Fruit fly (Drosophila melanogaster): ENCODE measurements around the gene Prx6a.

Prx6a gene

DNA sequence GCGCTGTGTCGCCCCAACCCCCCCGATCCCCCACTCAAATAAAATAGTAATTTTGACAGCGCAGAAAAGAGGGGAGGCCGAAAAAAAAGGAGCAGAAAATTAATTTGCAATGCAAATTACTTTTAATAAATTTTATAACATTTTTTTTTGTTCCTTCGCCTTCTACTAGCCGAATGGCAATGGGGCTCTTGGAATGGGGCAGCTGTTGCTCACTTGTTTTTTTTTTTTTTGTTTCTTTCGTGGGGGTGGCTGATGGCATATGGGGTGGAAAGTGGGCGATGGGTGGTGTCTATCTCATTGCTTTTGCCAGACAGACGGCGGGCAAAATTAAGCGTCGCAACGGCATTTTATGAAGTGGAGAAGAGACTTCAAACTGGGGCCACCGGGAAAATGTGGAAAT is 42.6 kb upstream of the Prx6a start:
- TF ChIP-seq sqz (GFP tag; optimal IDR thresholded peaks at IDR 0.05) (peak; percentile 23), CG7271 (tag; optimal IDR thresholded peaks at IDR 0.05) (no peak), CG11247 (GFP tag; IDR thresholded peaks at IDR 0.05) (no peak), abd-A (tag; optimal IDR thresholded peaks at IDR 0.05) (peak; percentile 66), scrt (GFP tag; optimal IDR thresholded peaks at IDR 0.05) (peak; percentile 87), gt (GFP tag; IDR thresholded peaks at IDR 0.05) (no peak), shn (GFP tag; optimal IDR thresholded peaks at IDR 0.05) (no peak), en (GFP tag; optimal IDR thresholded peaks at IDR 0.05) (no peak), Rfx (GFP tag; IDR thresholded peaks at IDR 0.05) (0 out of 2 replicates have a peak, but pooled peaks have one; percentile 11)

DNA sequence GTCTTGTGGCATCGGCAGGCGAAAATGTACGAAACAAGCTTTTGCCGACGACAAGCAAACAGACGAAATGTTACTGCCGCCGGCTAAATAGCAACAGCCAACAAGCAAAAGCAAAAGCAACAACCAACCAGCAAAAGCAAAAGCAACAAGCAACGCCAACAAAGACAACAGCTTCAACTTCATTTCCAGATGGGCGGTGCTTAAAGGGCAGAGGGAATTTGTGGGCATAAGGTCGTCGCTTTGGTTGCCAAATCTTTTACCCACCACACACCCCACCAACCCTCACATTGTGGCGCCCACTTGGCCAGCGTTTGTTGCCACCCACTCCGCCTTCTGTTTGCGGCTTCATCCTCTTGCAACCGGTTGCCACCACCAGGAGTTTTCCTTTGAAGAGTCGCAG is 32.9 kb upstream of the Prx6a start:
- peak; percentile 61 for TF ChIP-seq abd-A (tag; optimal IDR thresholded peaks at IDR 0.05)
- no peak for TF ChIP-seq cwo (GFP tag; optimal IDR thresholded peaks at IDR 0.05)
- no peak for TF ChIP-seq Dll (GFP tag; IDR thresholded peaks at IDR 0.05; ENCODE audit: partially characterized antibody)
- peak; percentile 7 for TF ChIP-seq CG18599 (GFP tag; optimal IDR thresholded peaks at IDR 0.05)
- TF ChIP-seq Deaf1 (tag; optimal IDR thresholded peaks at IDR 0.05), result peak; percentile 44
- TF ChIP-seq zf30C (GFP tag; optimal IDR thresholded peaks at IDR 0.05), result no peak
- no peak for TF ChIP-seq CG12104 (GFP tag; optimal IDR thresholded peaks at IDR 0.05)
- TF ChIP-seq chinmo (GFP tag; IDR thresholded peaks at IDR 0.05; ENCODE audit: partially characterized antibody), result 0 out of 4 replicates have a peak, but pooled peaks have one; percentile 37
- no peak for TF ChIP-seq NK7.1 (GFP tag; optimal IDR thresholded peaks at IDR 0.05)
- no peak for TF ChIP-seq tup (GFP tag; optimal IDR thresholded peaks at IDR 0.05)
- TF ChIP-seq CG2202 (tag; optimal IDR thresholded peaks at IDR 0.05), result no peak
- TF ChIP-seq H15 (GFP tag; IDR thresholded peaks at IDR 0.05), result 0 out of 3 replicates have a peak, but pooled peaks have one; percentile 29
- peak in 1 of 2 experiments; percentile 1 for TF ChIP-seq Hr51 (GFP tag; optimal IDR thresholded peaks at IDR 0.05)
- TF ChIP-seq croc (GFP tag; conservative IDR thresholded peaks at IDR 0.05), result no peak
- peak; percentile 76 for TF ChIP-seq scrt (GFP tag; optimal IDR thresholded peaks at IDR 0.05)
- no peak for TF ChIP-seq caup (GFP tag; optimal IDR thresholded peaks at IDR 0.05; ENCODE audit: severe bottlenecking)
- no peak for TF ChIP-seq ro (GFP tag; IDR thresholded peaks at IDR 0.05)
- TF ChIP-seq CG13123 (GFP tag; optimal IDR thresholded peaks at IDR 0.05), result no peak
- no peak for TF ChIP-seq CG14667 (GFP tag; IDR thresholded peaks at IDR 0.05)
- peak; percentile 68 for TF ChIP-seq crol (GFP tag; IDR thresholded peaks at IDR 0.05)
- TF ChIP-seq nom (GFP tag; optimal IDR thresholded peaks at IDR 0.05), result no peak
- no peak for TF ChIP-seq MTF-1 (GFP tag; optimal IDR thresholded peaks at IDR 0.05; ENCODE audit: borderline replicate concordance)
- TF ChIP-seq knrl (GFP tag; IDR thresholded peaks at IDR 0.05; ENCODE audit: partially characterized antibody), result no peak

DNA sequence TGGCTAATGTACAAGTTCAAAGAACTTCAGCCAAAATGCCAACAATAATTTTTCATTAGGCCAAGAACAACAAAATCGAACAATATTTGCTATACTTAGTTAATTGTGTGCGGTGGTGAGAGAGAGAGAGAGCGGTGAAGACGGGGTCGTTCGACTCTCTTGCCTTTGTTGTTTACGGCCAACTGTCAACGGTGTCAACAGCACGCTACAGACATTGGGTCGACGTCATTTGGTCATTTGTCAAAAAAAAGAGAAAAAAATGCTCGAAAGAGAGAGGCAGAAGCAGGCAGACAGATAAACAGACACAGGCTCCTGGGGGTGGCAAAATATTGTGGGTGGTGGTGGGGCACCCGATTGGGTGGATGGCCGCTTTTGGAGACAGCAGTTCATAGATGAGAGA is 31.5 kb upstream of the Prx6a start:
- TF ChIP-seq seq (GFP tag; IDR thresholded peaks at IDR 0.05) (peak; percentile 21; the same call in 1 of the 2 replicates), nom (GFP tag; optimal IDR thresholded peaks at IDR 0.05) (no peak), HLHmδ (GFP tag; optimal IDR thresholded peaks at IDR 0.05) (peak; percentile 44), MTF-1 (GFP tag; optimal IDR thresholded peaks at IDR 0.05; ENCODE audit: borderline replicate concordance) (peak; percentile 22), dysf (GFP tag; IDR thresholded peaks at IDR 0.05) (0 out of 3 replicates have a peak, but pooled peaks have one; percentile 15), CG13296 (GFP tag; optimal IDR thresholded peaks at IDR 0.05) (peak; percentile 2), CG12071 (GFP tag; optimal IDR thresholded peaks at IDR 0.05) (peak; percentile 27), pan (optimal IDR thresholded peaks at IDR 0.05) (no peak), pan (GFP tag; optimal IDR thresholded peaks at IDR 0.05 in 1 of 2, IDR thresholded peaks at IDR 0.05 in 1 of 2) (peak in 1 of 2 experiments; percentile 16), CG18599 (GFP tag; optimal IDR thresholded peaks at IDR 0.05) (peak; percentile 4), Hmr (GFP tag; optimal IDR thresholded peaks at IDR 0.05) (peak; percentile 8), HLH54F (GFP tag; optimal IDR thresholded peaks at IDR 0.05) (no peak), CG18262 (tag; optimal IDR thresholded peaks at IDR 0.05) (no peak), Nf-YA (GFP tag; IDR thresholded peaks at IDR 0.05) (0 out of 2 replicates have a peak, but pooled peaks have one; percentile 15), Dp (GFP tag; optimal IDR thresholded peaks at IDR 0.05) (no peak), CG17568 (GFP tag; optimal IDR thresholded peaks at IDR 0.05) (peak; percentile 34), sr (GFP tag; IDR thresholded peaks at IDR 0.05) (0 out of 3 replicates have a peak, but pooled peaks have one; percentile 25), CG6175 (GFP tag; IDR thresholded peaks at IDR 0.05) (no peak), abd-A (tag; optimal IDR thresholded peaks at IDR 0.05) (peak; percentile 12), sima (GFP tag; optimal IDR thresholded peaks at IDR 0.05) (no peak), zfh1 (GFP tag; IDR thresholded peaks at IDR 0.05) (peak; percentile 3; the same call in 1 of the 3 replicates)
